Worm (Caenorhabditis elegans) whole organism, L3 larva: ENCODE data around the gene D2024.18.
"Not testable (repeated sequence)": the region's sequence is repeated elsewhere in the genome, so short reads cannot be mapped to it uniquely, and the experiment has no call there.

ENCODE experiments used
- R02D3.7 ChIP-seq: fragments of 150-350 bp; optimal IDR thresholded peaks from 2 replicates; lab custom pipeline; 2014; ENCODE audit warnings: missing biosample characterization, missing genetic modification characterization
- ZK546.5 ChIP-seq: sonication (generic microtip); optimal IDR thresholded peaks from 2 replicates; lab custom pipeline; 2017; ENCODE audit warnings: missing biosample characterization, missing genetic modification characterization
- aly-2 ChIP-seq: fragments of 150-350 bp; optimal IDR thresholded peaks from 2 replicates; lab custom pipeline; 2014; ENCODE audit warnings: missing biosample characterization, missing genetic modification characterization
- ceh-16 ChIP-seq: sonication (generic microtip); optimal IDR thresholded peaks from 2 replicates; lab custom pipeline; 2017; ENCODE audit warnings: missing biosample characterization, missing genetic modification characterization
- ceh-82 ChIP-seq: fragments of 150-350 bp; optimal IDR thresholded peaks from 2 replicates; lab custom pipeline; 2014; ENCODE audit warnings: missing biosample characterization, missing genetic modification characterization
- ceh-9 ChIP-seq: sonication (generic microtip); optimal IDR thresholded peaks from 2 replicates; lab custom pipeline; 2018; ENCODE audit warnings: missing biosample characterization, missing genetic modification characterization
- egl-5 ChIP-seq: fragments of 150-350 bp; optimal IDR thresholded peaks from 2 replicates; lab custom pipeline; 2017; ENCODE audit warnings: missing biosample characterization, missing genetic modification reagents, missing genetic modification characterization, inconsistent platforms
- elt-1 ChIP-seq: fragments of 150-350 bp; optimal IDR thresholded peaks from 2 replicates; lab custom pipeline; 2014; ENCODE audit warnings: missing biosample characterization, missing genetic modification characterization
- elt-2 ChIP-seq: sonication (generic microtip); optimal IDR thresholded peaks from 2 replicates; lab custom pipeline; 2016; ENCODE audit warnings: missing genetic modification reagents, mild to moderate bottlenecking, missing genetic modification characterization, missing compliant biosample characterization
- elt-3 ChIP-seq, 3 experiments: fragments of 150-350 bp in 1 of 3; sonication (generic microtip) in 2 of 3; optimal IDR thresholded peaks; 2 replicates in 2 of 3; 4 replicates in 1 of 3; lab custom pipeline; 2014 to 2017; ENCODE audit warnings: missing biosample characterization in 3 of 3, missing genetic modification characterization in 3 of 3
- fkh-10 ChIP-seq: sonication (generic microtip); optimal IDR thresholded peaks from 2 replicates; lab custom pipeline; 2017; ENCODE audit warnings: missing biosample characterization, missing genetic modification reagents, missing genetic modification characterization
- fkh-2 ChIP-seq: fragments of 150-350 bp; optimal IDR thresholded peaks from 2 replicates; lab custom pipeline; 2014; ENCODE audit warnings: missing biosample characterization, missing genetic modification reagents, missing genetic modification characterization
- lin-15B ChIP-seq: fragments of 150-350 bp; optimal IDR thresholded peaks from 2 replicates; lab custom pipeline; 2014; ENCODE audit warnings: missing biosample characterization, missing genetic modification characterization
- lsy-12 ChIP-seq: sonication (generic microtip); optimal IDR thresholded peaks from 2 replicates; lab custom pipeline; 2016; ENCODE audit warnings: mild to moderate bottlenecking, missing genetic modification characterization, missing compliant biosample characterization
- mdl-1 ChIP-seq: fragments of 150-350 bp; optimal IDR thresholded peaks from 2 replicates; lab custom pipeline; 2014; ENCODE audit warnings: missing biosample characterization, missing genetic modification characterization
- nfya-1 ChIP-seq: sonication (generic microtip); optimal IDR thresholded peaks from 2 replicates; lab custom pipeline; 2017; ENCODE audit warnings: missing genetic modification characterization, mild to moderate bottlenecking, missing compliant biosample characterization, antibody characterized with exemption, moderate library complexity; ENCODE audit not compliant: insufficient read depth
- nhr-11 ChIP-seq: fragments of 150-350 bp; optimal IDR thresholded peaks from 2 replicates; lab custom pipeline; 2014; ENCODE audit warnings: missing biosample characterization, missing genetic modification characterization
- nhr-12 ChIP-seq: fragments of 150-350 bp; optimal IDR thresholded peaks from 2 replicates; lab custom pipeline; 2014; ENCODE audit warnings: missing biosample characterization, missing genetic modification characterization
- nhr-23 ChIP-seq: fragments of 150-350 bp; optimal IDR thresholded peaks from 2 replicates; lab custom pipeline; 2014; ENCODE audit warnings: missing biosample characterization, missing genetic modification reagents, missing genetic modification characterization
- nhr-237 ChIP-seq: fragments of 150-350 bp; optimal IDR thresholded peaks from 2 replicates; lab custom pipeline; 2014; ENCODE audit warnings: missing biosample characterization, missing genetic modification characterization
- nhr-25 ChIP-seq: sonication (generic microtip); optimal IDR thresholded peaks from 2 replicates; lab custom pipeline; 2017; ENCODE audit warnings: missing biosample characterization, missing genetic modification characterization
- nhr-43 ChIP-seq: sonication (generic microtip); optimal IDR thresholded peaks from 2 replicates; lab custom pipeline; 2016; ENCODE audit warnings: mild to moderate bottlenecking, missing genetic modification characterization, missing compliant biosample characterization; ENCODE audit not compliant: poor library complexity, severe bottlenecking
- nhr-67 ChIP-seq: fragments of 150-350 bp; optimal IDR thresholded peaks from 2 replicates; lab custom pipeline; 2014; ENCODE audit warnings: missing biosample characterization, missing genetic modification characterization
- nhr-76 ChIP-seq: fragments of 150-350 bp; sonication (generic microtip); optimal IDR thresholded peaks from 5 replicates; lab custom pipeline; 2014; ENCODE audit warnings: missing biosample characterization, missing genetic modification characterization
- nhr-77 ChIP-seq: fragments of 150-350 bp; optimal IDR thresholded peaks from 2 replicates; lab custom pipeline; 2014; ENCODE audit warnings: missing biosample characterization, missing genetic modification characterization
- pha-4 ChIP-seq: fragments of 150-350 bp; optimal IDR thresholded peaks from 2 replicates; lab custom pipeline; 2014; ENCODE audit warnings: missing biosample characterization, missing genetic modification reagents, missing genetic modification characterization
- pqm-1 ChIP-seq: fragments of 150-350 bp; optimal IDR thresholded peaks from 2 replicates; lab custom pipeline; 2017; ENCODE audit warnings: missing biosample characterization, missing genetic modification characterization, inconsistent platforms
- sea-2 ChIP-seq: fragments of 150-350 bp; sonication (generic microtip); optimal IDR thresholded peaks from 4 replicates; lab custom pipeline; 2014; ENCODE audit warnings: missing biosample characterization, missing genetic modification reagents, missing genetic modification characterization
- snpc-4 ChIP-seq: fragments of 150-350 bp; optimal IDR thresholded peaks from 2 replicates; lab custom pipeline; 2014; ENCODE audit warnings: missing biosample characterization, missing genetic modification characterization
- unc-39 ChIP-seq: sonication (generic microtip); optimal IDR thresholded peaks from 4 replicates; lab custom pipeline; 2017; ENCODE audit warnings: missing biosample characterization, missing genetic modification characterization
- ztf-11 ChIP-seq: fragments of 150-350 bp; optimal IDR thresholded peaks from 2 replicates; lab custom pipeline; 2014; ENCODE audit warnings: missing biosample characterization, missing genetic modification characterization

Gene D2024.18

DNA sequence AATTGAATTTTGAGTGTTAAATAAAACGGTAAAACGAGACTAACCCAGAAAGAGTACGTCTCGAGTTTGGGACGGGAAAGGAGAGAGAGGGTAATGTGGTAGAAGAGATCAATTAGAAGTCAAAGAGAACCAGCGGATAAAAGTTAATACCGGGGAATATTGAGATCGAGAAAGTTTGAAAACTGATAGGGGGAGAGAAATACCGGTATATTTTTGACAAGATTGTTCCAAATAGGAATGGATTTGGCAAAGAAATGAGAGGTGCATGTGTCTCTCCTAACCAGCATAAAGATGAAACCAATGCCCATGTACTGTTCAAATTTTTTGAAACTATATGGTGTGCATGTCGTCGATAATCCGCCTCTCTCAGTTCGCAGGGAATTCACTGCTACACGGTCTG is 4.4 kb downstream of the D2024.18 start, which contains the start of gene C06E4.5:
C06E4.5 (plus strand) TSS at position 301 of the 400 bp plus-strand sequence.
- not testable (repeated sequence) for TF ChIP-seq egl-5, nfya-1, elt-1 (tag; lab: Kevin White, UChicago)

DNA sequence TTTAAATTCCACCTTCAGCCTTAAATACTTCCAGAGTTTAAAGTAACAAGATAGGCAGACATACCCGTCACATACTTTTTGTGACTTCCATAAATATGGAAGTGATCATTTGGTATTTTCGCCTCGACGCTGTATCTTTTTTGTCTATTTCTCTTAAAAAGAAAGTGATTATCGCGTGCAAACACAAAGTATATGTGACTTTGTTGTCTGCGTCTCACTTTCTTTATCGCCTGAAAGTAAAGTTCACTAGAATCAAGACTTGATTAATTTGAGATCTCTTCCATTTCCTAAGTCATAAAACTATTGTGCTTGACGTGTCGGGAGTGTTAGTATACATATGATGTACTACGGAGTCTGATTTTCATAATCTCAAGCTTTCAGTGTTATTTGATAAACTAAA is 8.0 kb downstream of the D2024.18 start, which contains the start of gene C06E4.6:
C06E4.6 (minus strand) TSS at position 51 of the 400 bp plus-strand sequence.
- TF ChIP-seq unc-39 (tag; lab: Kevin White, UChicago) (no peak), ceh-9 (no peak), R02D3.7 (tag; lab: Kevin White, UChicago) (no peak), pqm-1 (peak; percentile 81), sea-2 (GFP tag; lab: Kevin White, UChicago) (no peak), elt-2 (tag; lab: Kevin White, UChicago) (peak; percentile 43), lin-15B (tag; lab: Kevin White, UChicago) (peak; percentile 6), nhr-77 (tag; lab: Kevin White, UChicago) (no peak), nhr-76 (tag; lab: Kevin White, UChicago) (no peak), elt-1 (tag; lab: Kevin White, UChicago) (no peak), mdl-1 (tag; lab: Kevin White, UChicago) (peak; percentile 6), ZK546.5 (no peak), nfya-1 (tag; lab: Kevin White, UChicago) (no peak), nhr-25 (tag; lab: Kevin White, UChicago) (no peak)

DNA sequence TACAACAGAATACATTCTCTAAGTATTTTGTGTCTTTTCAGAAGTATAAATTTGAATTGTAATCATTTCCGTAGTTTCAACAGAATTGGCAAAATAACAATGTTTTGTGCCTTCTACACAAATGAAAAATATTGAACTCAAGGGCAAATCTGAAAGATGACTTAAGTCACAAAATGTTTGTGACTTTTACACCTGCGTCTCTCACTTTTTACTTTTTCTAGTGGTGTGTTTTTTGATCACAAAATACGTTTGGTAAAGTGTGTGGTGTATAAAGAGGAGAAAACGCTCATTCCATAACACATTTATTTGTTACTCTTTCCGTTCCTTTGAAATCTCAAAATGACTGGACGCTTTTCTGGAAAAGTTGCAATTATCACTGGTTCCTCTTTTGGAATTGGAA is 10.3 kb downstream of the D2024.18 start, which contains the start of gene C06E4.3:
C06E4.3 (plus strand) TSS at position 289 of the 400 bp plus-strand sequence.
- no peak for TF ChIP-seq nhr-11
- no peak for TF ChIP-seq nhr-76 (tag; lab: Kevin White, UChicago)
- no peak for TF ChIP-seq nhr-43 (tag; lab: Kevin White, UChicago)
- no peak for TF ChIP-seq snpc-4 (tag; lab: Kevin White, UChicago)
- TF ChIP-seq pqm-1, result peak; percentile 48
- no peak for TF ChIP-seq egl-5 (tag; lab: Kevin White, UChicago)
- TF ChIP-seq nhr-23 (tag; lab: Kevin White, UChicago), result no peak
- peak; percentile 30 for TF ChIP-seq elt-2 (tag; lab: Kevin White, UChicago)
- no peak for TF ChIP-seq nhr-237 (tag; lab: Kevin White, UChicago)

DNA sequence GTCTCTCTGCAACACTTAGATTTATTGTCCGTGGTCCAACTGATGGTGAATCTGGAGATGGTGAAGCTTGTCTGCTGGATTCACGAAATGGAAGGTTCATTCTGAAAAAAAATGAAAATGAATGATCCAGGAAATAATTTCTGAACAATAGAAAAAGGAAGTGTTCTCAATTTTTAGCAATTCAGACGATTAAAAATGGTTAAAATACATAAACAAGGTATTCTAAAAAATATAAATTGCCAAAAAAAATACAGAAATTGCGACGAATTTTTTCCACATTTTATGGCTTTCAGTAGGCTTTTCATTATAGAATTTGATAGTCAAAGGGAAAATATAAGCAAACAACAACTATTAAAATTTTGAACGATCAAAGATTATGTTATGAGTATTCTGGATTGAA is 12.9 kb downstream of the D2024.18 start, which contains the start of gene glb-2:
glb-2 (minus strand) TSS at position 101 of the 400 bp plus-strand sequence.
- TF ChIP-seq nhr-25 (tag; lab: Kevin White, UChicago) (no peak), ztf-11 (tag; lab: Kevin White, UChicago) (no peak)

DNA sequence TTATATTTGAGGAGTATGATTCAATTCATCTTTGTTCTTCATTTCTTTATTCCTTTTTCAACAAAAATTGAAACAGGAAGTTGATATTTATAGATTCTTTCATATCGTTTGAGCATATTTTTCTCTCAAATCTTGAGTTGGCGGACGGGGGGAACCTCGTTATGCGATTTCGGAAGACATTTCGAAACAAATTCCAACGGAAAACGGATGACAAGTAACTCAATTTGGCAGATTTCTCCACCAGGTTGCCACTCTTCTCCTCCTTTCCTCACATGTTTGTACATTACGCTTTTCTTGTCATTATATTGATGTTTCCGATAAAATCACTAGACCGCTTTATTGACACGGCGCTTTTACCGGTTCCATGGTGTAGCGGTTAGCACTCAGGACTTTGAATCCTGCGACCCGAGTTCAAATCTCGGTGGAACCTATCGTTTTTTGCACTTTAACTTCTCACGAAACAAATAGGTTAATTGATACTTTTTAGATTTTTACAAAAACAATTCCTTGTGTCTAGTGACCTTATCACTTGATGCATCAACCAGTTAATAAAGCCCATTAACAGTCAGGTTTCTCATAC is 24.8 kb downstream of the D2024.18 start:
- TF ChIP-seq fkh-2 (tag; lab: Kevin White, UChicago) (no peak), R02D3.7 (tag; lab: Kevin White, UChicago) (no peak), ZK546.5 (no peak), pha-4 (peak; percentile 21), elt-2 (tag; lab: Kevin White, UChicago) (peak; percentile 25), sea-2 (GFP tag; lab: Kevin White, UChicago) (no peak), nhr-76 (tag; lab: Kevin White, UChicago) (no peak)

DNA sequence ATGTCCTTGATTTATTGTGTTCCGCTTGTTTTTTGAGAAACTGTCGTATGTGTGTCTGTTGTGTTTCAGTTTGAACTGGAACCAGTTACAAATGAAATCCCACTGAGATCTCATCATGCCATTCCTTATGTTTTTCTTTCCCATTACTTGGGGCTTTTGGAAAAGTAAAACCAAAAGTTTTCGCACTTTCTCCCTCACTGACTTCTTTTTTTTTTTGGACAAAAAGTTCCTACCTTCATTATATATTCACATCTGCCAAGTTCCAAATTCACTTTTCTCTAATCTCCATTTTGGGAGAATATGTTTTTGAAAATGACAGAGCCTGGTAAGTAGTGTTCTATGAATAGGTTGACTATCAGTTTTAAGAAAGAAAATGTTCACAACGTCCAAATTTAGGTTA is 26.4 kb downstream of the D2024.18 start, which contains the start of gene C06E4.2:
C06E4.2 (plus strand) TSS at position 301 of the 400 bp plus-strand sequence.
- no peak for TF ChIP-seq nhr-23 (tag; lab: Kevin White, UChicago)
- no peak for TF ChIP-seq nhr-76 (tag; lab: Kevin White, UChicago)
- no peak for TF ChIP-seq ceh-9
- TF ChIP-seq aly-2 (tag; lab: Kevin White, UChicago), result no peak
- no peak for TF ChIP-seq unc-39 (tag; lab: Kevin White, UChicago)
- TF ChIP-seq snpc-4 (tag; lab: Kevin White, UChicago), result no peak
- TF ChIP-seq ceh-82 (tag; lab: Kevin White, UChicago), result no peak
- TF ChIP-seq lin-15B (tag; lab: Kevin White, UChicago), result no peak
- TF ChIP-seq nhr-67 (tag; lab: Kevin White, UChicago), result no peak
- TF ChIP-seq fkh-10 (GFP tag; lab: Kevin White, UChicago), result no peak
- TF ChIP-seq fkh-2 (tag; lab: Kevin White, UChicago), result no peak
- TF ChIP-seq lsy-12, result no peak
- no peak for TF ChIP-seq nhr-77 (tag; lab: Kevin White, UChicago)
- no peak for TF ChIP-seq nhr-12 (tag; lab: Kevin White, UChicago)
- TF ChIP-seq nfya-1 (tag; lab: Kevin White, UChicago), result no peak
- TF ChIP-seq nhr-25 (tag; lab: Kevin White, UChicago), result no peak
- TF ChIP-seq R02D3.7 (tag; lab: Kevin White, UChicago), result no peak
- TF ChIP-seq ceh-16 (tag; lab: Kevin White, UChicago), result no peak
- TF ChIP-seq elt-3 (tag; optimal IDR thresholded peaks at IDR 0.05; lab: Kevin White, UChicago), result no peak
- TF ChIP-seq nhr-43 (tag; lab: Kevin White, UChicago), result no peak
